Fruit fly (Drosophila melanogaster): ENCODE measurements around the gene stx.

stx gene

dm6 chrX:10744773-10745589 is at the start of gene stx (continued):
- no peak; the same call in 1 of the 2 replicates for TF ChIP-seq Adf1 (GFP tag; IDR thresholded peaks at IDR 0.05)
- no peak for TF ChIP-seq fru (optimal IDR thresholded peaks at IDR 0.05)
- peak; percentile 71 for TF ChIP-seq MTF-1 (GFP tag; optimal IDR thresholded peaks at IDR 0.05; ENCODE audit: borderline replicate concordance)
- peak; percentile 5 for TF ChIP-seq CTCF (GFP tag; optimal IDR thresholded peaks at IDR 0.05)
- TF ChIP-seq scrt (GFP tag; optimal IDR thresholded peaks at IDR 0.05) = peak; percentile 47
- TF ChIP-seq Dp (GFP tag; optimal IDR thresholded peaks at IDR 0.05) = peak; percentile 48
- no peak for TF ChIP-seq twi (tag; optimal IDR thresholded peaks at IDR 0.05)
- peak; percentile 18 for TF ChIP-seq CG18476 (GFP tag; optimal IDR thresholded peaks at IDR 0.05)
- TF ChIP-seq aop (GFP tag; IDR thresholded peaks at IDR 0.05) = 0 out of 2 replicates have a peak, but pooled peaks have one; percentile 29
- peak; percentile 18 for TF ChIP-seq kah (GFP tag; optimal IDR thresholded peaks at IDR 0.05)
- TF ChIP-seq zfh1 (GFP tag; IDR thresholded peaks at IDR 0.05) = peak; percentile 48; the same call in 2 of the 3 replicates
- TF ChIP-seq ttk (GFP tag; IDR thresholded peaks at IDR 0.05) = no peak
- TF ChIP-seq sc (optimal IDR thresholded peaks at IDR 0.05) = no peak
- TF ChIP-seq sc (GFP tag; optimal IDR thresholded peaks at IDR 0.05) = no peak
- TF ChIP-seq mld (GFP tag; IDR thresholded peaks at IDR 0.05; ENCODE audit: partially characterized antibody) = peak; percentile 95
- TF ChIP-seq CG3281 (GFP tag; optimal IDR thresholded peaks at IDR 0.05) = peak; percentile 8
- TF ChIP-seq nerfin-2 (GFP tag; IDR thresholded peaks at IDR 0.05; ENCODE audit: partially characterized antibody) = peak; percentile 94
- peak; percentile 35 for TF ChIP-seq MBD-R2 (GFP tag; IDR thresholded peaks at IDR 0.05)
- TF ChIP-seq CG1832 (GFP tag; optimal IDR thresholded peaks at IDR 0.05) = no peak
- no peak for TF ChIP-seq zfh2 (GFP tag; optimal IDR thresholded peaks at IDR 0.05)
- no peak for TF ChIP-seq CG7271 (tag; optimal IDR thresholded peaks at IDR 0.05)
- no peak for TF ChIP-seq CG33557 (GFP tag; optimal IDR thresholded peaks at IDR 0.05)
- peak; percentile 17 for TF ChIP-seq CG10209 (GFP tag; optimal IDR thresholded peaks at IDR 0.05)
- no peak for TF ChIP-seq z (GFP tag; IDR thresholded peaks at IDR 0.05)
- TF ChIP-seq so (GFP tag; IDR thresholded peaks at IDR 0.05) = peak; percentile 32; the same call in 1 of the 3 replicates
- no peak for TF ChIP-seq crol (GFP tag; IDR thresholded peaks at IDR 0.05)
- TF ChIP-seq CG10462 (GFP tag; optimal IDR thresholded peaks at IDR 0.05) = no peak
- TF ChIP-seq CG9797 (GFP tag; optimal IDR thresholded peaks at IDR 0.05) = peak; percentile 99
- TF ChIP-seq CG11247 (GFP tag; IDR thresholded peaks at IDR 0.05) = 0 out of 2 replicates have a peak, but pooled peaks have one; percentile 23
- TF ChIP-seq gem (tag; optimal IDR thresholded peaks at IDR 0.05) = no peak
- no peak for TF ChIP-seq ind (GFP tag; optimal IDR thresholded peaks at IDR 0.05)
- TF ChIP-seq Ets97D (GFP tag; optimal IDR thresholded peaks at IDR 0.05) = peak; percentile 88
- TF ChIP-seq Opbp (GFP tag; IDR thresholded peaks at IDR 0.05; ENCODE audit: partially characterized antibody) = peak; percentile 96
- TF ChIP-seq HLH3B (GFP tag; IDR thresholded peaks at IDR 0.05) = 0 out of 2 replicates have a peak, but pooled peaks have one; percentile 25
- TF ChIP-seq tap (tag; optimal IDR thresholded peaks at IDR 0.05) = no peak
- peak; percentile 63; the same call in 2 of the 3 replicates for TF ChIP-seq Dbx (GFP tag; IDR thresholded peaks at IDR 0.05)
- TF ChIP-seq CG12744 (GFP tag; optimal IDR thresholded peaks at IDR 0.05) = no peak
- no peak for TF ChIP-seq CG1233 (GFP tag; optimal IDR thresholded peaks at IDR 0.05)
- no peak for TF ChIP-seq CG15696 (tag; optimal IDR thresholded peaks at IDR 0.05)
- no peak for TF ChIP-seq dan (GFP tag; IDR thresholded peaks at IDR 0.05)
- TF ChIP-seq Abd-B (GFP tag; optimal IDR thresholded peaks at IDR 0.05) = peak; percentile 26
- no peak for TF ChIP-seq salm (tag; optimal IDR thresholded peaks at IDR 0.05)
- no peak for TF ChIP-seq CG15479 (GFP tag; optimal IDR thresholded peaks at IDR 0.05)
- TF ChIP-seq CG18619 (GFP tag; optimal IDR thresholded peaks at IDR 0.05) = peak; percentile 24
- TF ChIP-seq CG2889 (GFP tag; IDR thresholded peaks at IDR 0.05) = no peak
- TF ChIP-seq lmd (GFP tag; IDR thresholded peaks at IDR 0.05) = no peak
- TF ChIP-seq Max (GFP tag; optimal IDR thresholded peaks at IDR 0.05) = no peak
- peak; percentile 71; the same call in 1 of the 2 replicates for TF ChIP-seq rib (GFP tag; IDR thresholded peaks at IDR 0.05)
- TF ChIP-seq nom (GFP tag; optimal IDR thresholded peaks at IDR 0.05) = peak; percentile 74
- TF ChIP-seq gce (GFP tag; IDR thresholded peaks at IDR 0.05) = peak; percentile 60; the same call in 2 of the 3 replicates

Data from whole organism, embryonic.